Fruit fly (Drosophila melanogaster): Measurements from ENCODE around the gene CG13133.

Gene CG13133

DNA sequence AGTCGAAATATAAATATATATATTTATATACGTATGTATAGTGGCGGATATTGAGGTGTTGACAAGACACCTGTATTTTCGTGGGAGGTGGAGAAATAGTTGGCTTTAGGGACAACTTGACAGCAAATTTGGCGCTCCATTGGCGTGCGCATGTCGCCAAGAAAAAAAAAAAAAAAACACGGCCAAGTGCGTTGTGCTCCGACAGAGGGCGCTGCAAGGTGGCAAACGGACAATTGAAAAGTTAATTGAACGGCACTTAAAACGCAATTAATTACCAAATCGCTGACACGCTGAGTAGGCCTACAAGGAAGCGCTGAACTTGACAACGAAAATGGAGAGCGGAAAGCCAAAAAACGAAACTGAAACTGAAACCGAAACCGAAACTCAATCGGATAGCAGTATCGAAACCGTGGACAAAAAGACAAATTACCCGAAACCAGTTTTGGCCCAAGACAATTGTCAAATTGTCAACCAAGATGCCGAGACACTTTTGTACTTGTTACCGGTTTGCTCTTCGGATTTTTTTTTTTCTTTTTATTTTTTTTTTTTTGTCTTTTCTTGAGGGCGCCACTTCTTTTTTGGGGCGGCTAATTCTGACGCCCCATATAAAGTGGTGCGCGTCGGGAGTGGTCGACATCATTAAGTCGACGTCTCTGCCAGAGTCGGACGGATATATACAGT is 38.5 kb downstream of the CG13133 start, which contains the start of gene Cpr31A:
Cpr31A (plus strand) TSS at position 631 of the 681 bp plus-strand sequence.
- no peak for TF ChIP-seq CG12768 (GFP tag; optimal IDR thresholded peaks at IDR 0.05)
- no peak for TF ChIP-seq CG7101 (tag; optimal IDR thresholded peaks at IDR 0.05)
- no peak for TF ChIP-seq CG33017 (tag; optimal IDR thresholded peaks at IDR 0.05)
- TF ChIP-seq pad (GFP tag; optimal IDR thresholded peaks at IDR 0.05) = no peak
- no peak for TF ChIP-seq CG14711 (tag; optimal IDR thresholded peaks at IDR 0.05)
- TF ChIP-seq CG7045 (GFP tag; optimal IDR thresholded peaks at IDR 0.05) = no peak
- no peak for TF ChIP-seq cnc (optimal IDR thresholded peaks at IDR 0.05)

DNA sequence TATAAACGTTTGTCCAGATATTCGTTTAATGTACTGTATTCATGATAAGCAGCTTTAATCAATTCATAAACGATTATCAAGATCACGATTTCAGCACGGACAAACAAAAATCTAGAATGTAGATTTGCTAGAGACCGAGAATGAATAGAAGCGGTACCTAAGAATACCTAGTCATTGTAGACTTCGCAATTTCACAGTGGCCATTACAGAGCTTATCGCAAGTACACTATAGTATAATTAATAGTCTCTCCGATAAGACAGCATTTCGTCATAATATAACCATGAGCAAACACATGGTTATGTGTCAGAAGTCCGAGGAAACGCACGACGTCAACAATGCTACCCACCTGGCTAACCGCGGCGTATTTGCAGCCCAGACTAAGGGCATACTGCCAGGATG is 42.9 kb downstream of the CG13133 start, which contains the start of gene CG33301:
CG33301 (plus strand) TSS at position 301 of the 400 bp plus-strand sequence.
- no peak for TF ChIP-seq toe (GFP tag; optimal IDR thresholded peaks at IDR 0.05)
- peak; percentile 66 for TF ChIP-seq kay (GFP tag; ENCODE audit: borderline replicate concordance)
- TF ChIP-seq Clk (GFP tag; optimal IDR thresholded peaks at IDR 0.05) = no peak
- TF ChIP-seq CG1620 (GFP tag; optimal IDR thresholded peaks at IDR 0.05) = no peak
- TF ChIP-seq CG11617 (GFP tag; optimal IDR thresholded peaks at IDR 0.05) = no peak
- TF ChIP-seq tj (GFP tag; optimal IDR thresholded peaks at IDR 0.05) = no peak
- peak; percentile 15 for TF ChIP-seq CG33017 (tag; optimal IDR thresholded peaks at IDR 0.05)
- TF ChIP-seq cic (GFP tag; optimal IDR thresholded peaks at IDR 0.05) = peak; percentile 16
